Worm (Caenorhabditis elegans): ENCODE results near the gene F23F1.2.
A peak's percentile ranks its signal among the peaks of the same experiment; 100 is the strongest.

F23F1.2 gene

DNA sequence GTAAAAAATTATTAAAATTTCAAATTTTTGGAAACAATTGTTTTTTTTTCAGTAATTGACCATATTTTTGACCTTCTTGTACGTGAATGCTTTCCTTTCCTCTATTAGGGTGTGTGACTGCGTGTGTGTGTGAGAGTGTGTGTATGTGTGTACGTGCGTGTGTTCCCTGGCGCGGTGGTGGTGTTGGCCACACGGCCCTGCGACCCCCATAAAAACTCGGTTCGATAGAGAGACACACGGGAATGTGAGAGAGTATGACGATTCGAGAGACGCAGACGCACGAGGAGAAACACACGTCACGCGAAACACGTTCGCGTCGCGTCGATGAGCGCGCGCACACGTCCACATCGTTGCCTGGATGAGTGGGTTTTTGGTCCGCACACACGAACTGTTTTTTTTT, 15.2 kb upstream of the F23F1.2 start (continued):
- TF ChIP-seq mes-2 (tag; optimal IDR thresholded peaks at IDR 0.05; ENCODE audit: poor library complexity, severe bottlenecking), result peak; percentile 80
- TF ChIP-seq lsy-2 (tag; optimal IDR thresholded peaks at IDR 0.05), result peak; percentile 42 to 69
- no peak for TF ChIP-seq ceh-32 (tag; optimal IDR thresholded peaks at IDR 0.05; ENCODE audit: poor library complexity)
- peak; percentile 16; the same call in 1 of the 2 replicates for TF ChIP-seq ceh-44 (GFP tag; IDR thresholded peaks at IDR 0.05)
- no peak for TF ChIP-seq zip-11 (GFP tag; IDR thresholded peaks at IDR 0.05)
- TF ChIP-seq F37D6.2 (tag; optimal IDR thresholded peaks at IDR 0.05), result peak; percentile 53
- TF ChIP-seq snpc-1.2 (GFP tag; IDR thresholded peaks at IDR 0.05), result no peak
- TF ChIP-seq zfp-2 (tag; optimal IDR thresholded peaks at IDR 0.05), result no peak
- no peak for TF ChIP-seq R02D3.7 (tag; optimal IDR thresholded peaks at IDR 0.05)
- no peak for TF ChIP-seq ceh-82 (tag; optimal IDR thresholded peaks at IDR 0.05)
- no peak for TF ChIP-seq lin-39 (tag; optimal IDR thresholded peaks at IDR 0.05)
- no peak for TF ChIP-seq madf-5 (GFP tag; IDR thresholded peaks at IDR 0.05)
- peak; percentile 91 for TF ChIP-seq nhr-28 (tag; optimal IDR thresholded peaks at IDR 0.05)
- TF ChIP-seq F44E2.7 (GFP tag; IDR thresholded peaks at IDR 0.05), result no peak
- TF ChIP-seq F49E8.2 (tag; optimal IDR thresholded peaks at IDR 0.05; ENCODE audit: borderline replicate concordance), result no peak
- peak; percentile 69 for TF ChIP-seq nhr-11 (tag; optimal IDR thresholded peaks at IDR 0.05)
- TF ChIP-seq spr-1 (tag; optimal IDR thresholded peaks at IDR 0.05), result peak; percentile 72
- no peak for TF ChIP-seq aly-2 (tag; optimal IDR thresholded peaks at IDR 0.05)
- TF ChIP-seq ZK337.2 (GFP tag; IDR thresholded peaks at IDR 0.05), result no peak
- peak; percentile 98 for TF ChIP-seq aha-1 (tag)
- TF ChIP-seq jun-1 (tag; optimal IDR thresholded peaks at IDR 0.05), result no peak
- peak in 1 of 2 experiments; percentile 30 for TF ChIP-seq daf-16 (GFP tag; optimal IDR thresholded peaks at IDR 0.05)
- peak; percentile 60 for TF ChIP-seq daf-16 (tag; optimal IDR thresholded peaks at IDR 0.05)
- peak; percentile 82; the same call in 1 of the 2 replicates for TF ChIP-seq ceh-20 (GFP tag; IDR thresholded peaks at IDR 0.05)
- TF ChIP-seq D1046.2 (GFP tag; IDR thresholded peaks at IDR 0.05), result no peak
- TF ChIP-seq set-16 (GFP tag; IDR thresholded peaks at IDR 0.05), result no peak; the same call in 1 of the 2 replicates
- no peak for TF ChIP-seq nhr-10 (tag; optimal IDR thresholded peaks at IDR 0.05)
- no peak for TF ChIP-seq unc-39 (tag; optimal IDR thresholded peaks at IDR 0.05)
- 0 out of 2 replicates have a peak, but pooled peaks have one; percentile 52 for TF ChIP-seq tra-1 (GFP tag; IDR thresholded peaks at IDR 0.05)
- TF ChIP-seq Y105C5A.15 (GFP tag; IDR thresholded peaks at IDR 0.05), result no peak
- peak; percentile 60 for TF ChIP-seq ztf-7 (tag; optimal IDR thresholded peaks at IDR 0.05)
- TF ChIP-seq egl-43 (GFP tag; IDR thresholded peaks at IDR 0.05), result no peak
- no peak for TF ChIP-seq mdt-29 (GFP tag; IDR thresholded peaks at IDR 0.05)
- TF ChIP-seq hlh-30 (tag; optimal IDR thresholded peaks at IDR 0.05; ENCODE audit: insufficient read depth), result peak; percentile 98
- no peak for TF ChIP-seq tag-97 (GFP tag; IDR thresholded peaks at IDR 0.05)
- no peak for TF ChIP-seq F10B5.3 (tag; optimal IDR thresholded peaks at IDR 0.05)
- TF ChIP-seq nhr-48 (tag; optimal IDR thresholded peaks at IDR 0.05), result peak; percentile 75
- peak; percentile 84 for TF ChIP-seq mep-1 (tag; optimal IDR thresholded peaks at IDR 0.05)
- no peak for TF ChIP-seq nhr-42 (GFP tag; IDR thresholded peaks at IDR 0.05)
- 0 out of 2 replicates have a peak, but pooled peaks have one; percentile 31 for TF ChIP-seq lin-29 (GFP tag; IDR thresholded peaks at IDR 0.05)
- peak in 1 of 2 experiments; percentile 99 for TF ChIP-seq unc-62 (GFP tag; optimal IDR thresholded peaks at IDR 0.05 in 1 of 2)
- TF ChIP-seq unc-62 (tag; optimal IDR thresholded peaks at IDR 0.05), result no peak
- TF ChIP-seq attf-4 (tag; optimal IDR thresholded peaks at IDR 0.05), result no peak
- no peak for TF ChIP-seq ztf-11 (tag; optimal IDR thresholded peaks at IDR 0.05)
- no peak for TF ChIP-seq spr-3 (GFP tag; optimal IDR thresholded peaks at IDR 0.05)
- peak; percentile 91 for TF ChIP-seq nhr-41 (GFP tag; IDR thresholded peaks at IDR 0.05)
- peak; percentile 77 to 97 for TF ChIP-seq mdl-1 (tag; optimal IDR thresholded peaks at IDR 0.05)
- TF ChIP-seq nhr-76 (tag; optimal IDR thresholded peaks at IDR 0.05), result no peak
- TF ChIP-seq zfp-3 (GFP tag; conservative IDR thresholded peaks at IDR 0.05), result 0 out of 2 replicates have a peak, but pooled peaks have one; percentile 44
- TF ChIP-seq lin-15B (tag; optimal IDR thresholded peaks at IDR 0.05), result no peak
- TF ChIP-seq Y48G9A.11 (GFP tag; IDR thresholded peaks at IDR 0.05), result no peak
- peak; percentile 77 for TF ChIP-seq dmd-6 (GFP tag; IDR thresholded peaks at IDR 0.05)
- no peak for TF ChIP-seq ceh-62 (tag; optimal IDR thresholded peaks at IDR 0.05)

Data from whole organism, L4 larva.